Worm (Caenorhabditis elegans) whole organism, midembryonic: ENCODE data around the gene mrps-5.

Experiments
- flt-1 ChIP-seq: fragments of 200-800 bp; sonication (Bioruptor generic); IDR thresholded peaks from 2 replicates; pipeline ENCODE4 v1.3.6; 2022; ENCODE audit warnings: missing genetic modification characterization, missing compliant biosample characterization
- klf-2 ChIP-seq: fragments of 200-800 bp; sonication (Bioruptor generic); conservative IDR thresholded peaks from 2 replicates; pipeline ENCODE4 v1.3.6; 2022; ENCODE audit warnings: missing genetic modification reagents, missing genetic modification characterization, missing compliant biosample characterization
- med-1 ChIP-seq: sonication (generic microtip); optimal IDR thresholded peaks from 2 replicates; lab custom pipeline; 2017; ENCODE audit warnings: missing genetic modification characterization, mild to moderate bottlenecking, missing compliant biosample characterization, antibody characterized with exemption, missing genetic modification reagents; ENCODE audit not compliant: insufficient read depth
- ref-1 ChIP-seq: fragments of 200-800 bp; sonication (Bioruptor generic); conservative IDR thresholded peaks from 2 replicates; pipeline ENCODE4 v1.3.6; 2022; ENCODE audit warnings: missing genetic modification reagents, missing genetic modification characterization, missing compliant biosample characterization
- tab-1 ChIP-seq: fragments of 200-800 bp; sonication (Bioruptor generic); IDR thresholded peaks from 2 replicates; pipeline ENCODE4 v1.3.6; 2022; ENCODE audit warnings: missing genetic modification characterization, missing compliant biosample characterization

ce11 chrV:12567312-12567711 is 4.0 kb downstream of the mrps-5 start:
- no peak for TF ChIP-seq tab-1 (GFP tag; lab: Robert Waterston, UW)
- TF ChIP-seq med-1 (GFP tag; lab: Kevin White, UChicago): no peak
- TF ChIP-seq ref-1 (GFP tag; lab: Robert Waterston, UW): no peak
- TF ChIP-seq flt-1 (GFP tag; lab: Robert Waterston, UW): no peak
- no peak for TF ChIP-seq klf-2 (GFP tag; lab: Robert Waterston, UW)
